Worm (Caenorhabditis elegans) whole organism, young adult: ENCODE measurements around the gene cut-3.

Experiments
- F10E7.11 ChIP-seq: sonication (generic microtip); optimal IDR thresholded peaks from 2 replicates; lab custom pipeline; 2017; ENCODE audit warnings: mild to moderate bottlenecking, missing genetic modification characterization, moderate library complexity, missing compliant biosample characterization
- efl-1 ChIP-seq: fragments of 150-350 bp; optimal IDR thresholded peaks from 2 replicates; lab custom pipeline; 2014; ENCODE audit warnings: missing biosample characterization, missing genetic modification reagents, missing genetic modification characterization
- mes-4 ChIP-seq: sonication (generic microtip); optimal IDR thresholded peaks from 2 replicates; lab custom pipeline; 2016; ENCODE audit warnings: missing genotype, missing genetic modification characterization, missing compliant biosample characterization
- nfya-1 ChIP-seq: sonication (generic microtip); optimal IDR thresholded peaks from 2 replicates; lab custom pipeline; 2017; ENCODE audit warnings: antibody characterized with exemption, missing compliant biosample characterization, missing genetic modification characterization, borderline replicate concordance; ENCODE audit not compliant: insufficient read depth
- tbp1 ChIP-seq: fragments of 200-800 bp; sonication (Bioruptor generic); optimal IDR thresholded peaks from 2 replicates; lab custom pipeline; 2018; ENCODE audit warnings: mild to moderate bottlenecking, missing genetic modification characterization, missing compliant biosample characterization

DNA sequence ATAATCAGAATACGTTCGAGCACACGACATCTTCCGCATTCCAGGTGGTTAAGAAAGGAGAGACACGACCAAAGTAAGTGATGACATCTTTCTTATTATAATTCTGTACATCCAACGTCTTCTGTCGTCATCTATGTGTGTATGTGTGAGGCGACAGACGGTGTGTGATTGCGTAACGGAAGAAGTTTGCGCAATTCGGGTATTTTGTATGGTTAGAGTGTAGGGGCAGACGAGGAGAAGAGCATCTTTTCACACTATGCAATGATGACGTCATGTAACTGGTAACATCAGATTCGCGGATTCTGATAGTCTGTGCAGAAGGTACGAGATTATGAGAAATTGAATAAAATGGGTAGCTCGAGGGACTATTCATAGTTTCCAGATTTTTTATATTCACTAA, 31.6 kb downstream of the cut-3 start:
- TF ChIP-seq F10E7.11 (tag; lab: Kevin White, UChicago) (no peak), tbp1 (GFP tag; lab: Kevin White, UChicago) (no peak), nfya-1 (tag; lab: Kevin White, UChicago) (no peak), efl-1 (GFP tag; lab: Kevin White, UChicago) (no peak), mes-4 (no peak)
